Worm (Caenorhabditis elegans) whole organism, late embryonic: ENCODE measurements around the gene czw-1.

Experiments used
- K02D7.2 ChIP-seq: sonication (generic microtip); optimal IDR thresholded peaks from 2 replicates; lab custom pipeline; 2017; ENCODE audit warnings: mild to moderate bottlenecking, missing genetic modification characterization, missing compliant biosample characterization
- T23F11.4 ChIP-seq: fragments of 200-800 bp; sonication (Bioruptor generic); optimal IDR thresholded peaks from 2 replicates; lab custom pipeline; 2018; ENCODE audit warnings: mild to moderate bottlenecking, missing genetic modification characterization, missing compliant biosample characterization
- ama-1 ChIP-seq: fragments of 150-350 bp; optimal IDR thresholded peaks from 2 replicates; lab custom pipeline; 2014
- ceh-18 ChIP-seq: sonication (generic microtip); optimal IDR thresholded peaks from 2 replicates; lab custom pipeline; 2016; ENCODE audit warnings: missing genetic modification characterization, missing compliant biosample characterization
- ceh-24 ChIP-seq: sonication (generic microtip); optimal IDR thresholded peaks from 2 replicates; lab custom pipeline; 2016; ENCODE audit warnings: mild to moderate bottlenecking, missing genetic modification characterization, missing compliant biosample characterization
- ceh-31 ChIP-seq: sonication (generic microtip); optimal IDR thresholded peaks from 2 replicates; lab custom pipeline; 2016; ENCODE audit warnings: missing genetic modification characterization, missing compliant biosample characterization
- ceh-34 ChIP-seq: sonication (generic microtip); optimal IDR thresholded peaks from 2 replicates; lab custom pipeline; 2016; ENCODE audit warnings: mild to moderate bottlenecking, missing genetic modification characterization, missing compliant biosample characterization
- ceh-9 ChIP-seq: sonication (generic microtip); optimal IDR thresholded peaks from 2 replicates; lab custom pipeline; 2016; ENCODE audit warnings: mild to moderate bottlenecking, missing genetic modification characterization, inconsistent platforms, missing compliant biosample characterization
- che-1 ChIP-seq: sonication (generic microtip); optimal IDR thresholded peaks from 2 replicates; lab custom pipeline; 2016; ENCODE audit warnings: mild to moderate bottlenecking, missing genetic modification characterization, missing compliant biosample characterization
- dmd-4 ChIP-seq: sonication (generic microtip); optimal IDR thresholded peaks from 2 replicates; lab custom pipeline; 2016; ENCODE audit warnings: borderline replicate concordance, missing genetic modification characterization, missing compliant biosample characterization
- dve-1 ChIP-seq: sonication (generic microtip); optimal IDR thresholded peaks from 2 replicates; lab custom pipeline; 2017; ENCODE audit warnings: antibody characterized with exemption, mild to moderate bottlenecking, missing genetic modification characterization, missing compliant biosample characterization
- elt-4 ChIP-seq: sonication (generic microtip); optimal IDR thresholded peaks from 2 replicates; lab custom pipeline; 2016; ENCODE audit warnings: missing genetic modification characterization, missing compliant biosample characterization
- eyg-1 ChIP-seq: sonication (generic microtip); optimal IDR thresholded peaks from 2 replicates; lab custom pipeline; 2016; ENCODE audit warnings: missing genotype, missing genetic modification characterization, missing compliant biosample characterization
- fax-1 ChIP-seq: sonication (generic microtip); optimal IDR thresholded peaks from 2 replicates; lab custom pipeline; 2016; ENCODE audit warnings: missing genotype, missing genetic modification characterization, missing compliant biosample characterization
- fkh-10 ChIP-seq: fragments of 150-350 bp; optimal IDR thresholded peaks from 2 replicates; lab custom pipeline; 2014; ENCODE audit warnings: missing biosample characterization, missing genetic modification reagents, missing genetic modification characterization
- gmeb-2 ChIP-seq: sonication (generic microtip); optimal IDR thresholded peaks from 2 replicates; lab custom pipeline; 2016; ENCODE audit warnings: missing genetic modification characterization, inconsistent platforms, missing compliant biosample characterization
- hlh-13 ChIP-seq: fragments of 200-800 bp; sonication (Bioruptor generic); optimal IDR thresholded peaks from 2 replicates; lab custom pipeline; 2018; ENCODE audit warnings: mild to moderate bottlenecking, missing genetic modification characterization, missing compliant biosample characterization
- hlh-30 ChIP-seq: sonication (generic microtip); optimal IDR thresholded peaks from 2 replicates; lab custom pipeline; 2017; ENCODE audit warnings: antibody characterized with exemption, missing genetic modification characterization, missing compliant biosample characterization; ENCODE audit not compliant: insufficient read depth
- hlh-6 ChIP-seq: sonication (generic microtip); optimal IDR thresholded peaks from 2 replicates; lab custom pipeline; 2016; ENCODE audit warnings: missing genotype, missing genetic modification characterization, missing compliant biosample characterization
- lin-11 ChIP-seq: fragments of 200-800 bp; sonication (Bioruptor generic); optimal IDR thresholded peaks from 2 replicates; lab custom pipeline; 2018; ENCODE audit warnings: mild to moderate bottlenecking, missing genetic modification characterization, missing compliant biosample characterization
- madf-2 ChIP-seq: sonication (generic microtip); optimal IDR thresholded peaks from 2 replicates; lab custom pipeline; 2017; ENCODE audit warnings: missing genetic modification characterization, missing compliant biosample characterization
- mec-3 ChIP-seq: sonication (generic microtip); optimal IDR thresholded peaks from 2 replicates; lab custom pipeline; 2016; ENCODE audit warnings: borderline replicate concordance, missing genetic modification characterization, missing compliant biosample characterization
- nfya-1 ChIP-seq: sonication (generic microtip); optimal IDR thresholded peaks from 2 replicates; lab custom pipeline; 2017; ENCODE audit warnings: missing genetic modification characterization, mild to moderate bottlenecking, missing compliant biosample characterization, antibody characterized with exemption, moderate library complexity
- nhr-11 ChIP-seq: fragments of 150-350 bp; optimal IDR thresholded peaks from 2 replicates; lab custom pipeline; 2014; ENCODE audit warnings: missing biosample characterization, missing genetic modification characterization
- npax-4 ChIP-seq: sonication (generic microtip); optimal IDR thresholded peaks from 2 replicates; lab custom pipeline; 2016; ENCODE audit warnings: missing genetic modification characterization, missing compliant biosample characterization
- odd-2 ChIP-seq: sonication (generic microtip); optimal IDR thresholded peaks from 2 replicates; lab custom pipeline; 2017; ENCODE audit warnings: antibody characterized with exemption, mild to moderate bottlenecking, missing genetic modification characterization, missing compliant biosample characterization
- pag-3 ChIP-seq: sonication (generic microtip); optimal IDR thresholded peaks from 2 replicates; lab custom pipeline; 2016; ENCODE audit warnings: missing compliant biosample characterization, missing genetic modification characterization, borderline replicate concordance
- pha-4 ChIP-seq: fragments of 150-350 bp; optimal IDR thresholded peaks from 2 replicates; lab custom pipeline; 2018; ENCODE audit warnings: missing biosample characterization, missing genetic modification reagents, missing genetic modification characterization
- pqm-1 ChIP-seq: sonication (generic microtip); optimal IDR thresholded peaks from 2 replicates; lab custom pipeline; 2016; ENCODE audit warnings: missing genetic modification characterization, missing compliant biosample characterization
- ref-2 ChIP-seq: sonication (generic microtip); optimal IDR thresholded peaks from 2 replicates; lab custom pipeline; 2016; ENCODE audit warnings: missing genetic modification characterization, missing compliant biosample characterization
- rnt-1 ChIP-seq: sonication (generic microtip); optimal IDR thresholded peaks from 2 replicates; lab custom pipeline; 2016; ENCODE audit warnings: missing genetic modification characterization, missing compliant biosample characterization
- sox-2 ChIP-seq: fragments of 200-800 bp; sonication (Bioruptor generic); IDR thresholded peaks from 2 replicates; pipeline ENCODE4 v1.3.6; 2022; ENCODE audit warnings: missing genetic modification reagents, missing genetic modification characterization, missing compliant biosample characterization
- tbx-2 ChIP-seq: sonication (generic microtip); optimal IDR thresholded peaks from 2 replicates; lab custom pipeline; 2016; ENCODE audit warnings: missing genetic modification characterization, missing compliant biosample characterization
- unc-3 ChIP-seq, 2 experiments: fragments of 200-800 bp in 1 of 2; sonication (Bioruptor generic) in 1 of 2; sonication (generic microtip) in 1 of 2; conservative IDR thresholded peaks in 1 of 2; optimal IDR thresholded peaks in 1 of 2; 2 replicates each; pipeline versions ENCODE4 v1.3.6 to Lab custom; 2016 to 2022; ENCODE audit warnings: missing compliant biosample characterization in 2 of 2, missing genetic modification characterization in 2 of 2, missing genetic modification reagents in 1 of 2
- unc-42 ChIP-seq: sonication (generic microtip); optimal IDR thresholded peaks from 2 replicates; lab custom pipeline; 2016; ENCODE audit warnings: missing genotype, missing genetic modification characterization, missing compliant biosample characterization
- unc-86 ChIP-seq: sonication (generic microtip); optimal IDR thresholded peaks from 2 replicates; lab custom pipeline; 2016; ENCODE audit warnings: missing genetic modification characterization, missing compliant biosample characterization
- ztf-16 ChIP-seq: sonication (generic microtip); optimal IDR thresholded peaks from 2 replicates; lab custom pipeline; 2017; ENCODE audit warnings: missing genetic modification characterization, missing compliant biosample characterization

Gene czw-1

ce11 chrIV:7924975-7925828, 21.4 kb downstream of the czw-1 start:
- no peak for TF ChIP-seq ceh-34
- no peak for TF ChIP-seq ref-2 (tag; lab: Kevin White, UChicago)
- no peak for TF ChIP-seq madf-2 (tag; lab: Kevin White, UChicago)
- TF ChIP-seq dmd-4 (tag; lab: Kevin White, UChicago) = no peak
- no peak for TF ChIP-seq ztf-16 (tag; lab: Kevin White, UChicago)
- peak; percentile 51 for TF ChIP-seq elt-4 (tag; lab: Kevin White, UChicago)
- no peak for TF ChIP-seq npax-4 (tag; lab: Kevin White, UChicago)
- peak; percentile 9 for TF ChIP-seq ama-1 (lab: Kevin White, UChicago)
- no peak for TF ChIP-seq hlh-6

- no peak for TF ChIP-seq gmeb-2
- TF ChIP-seq ceh-34 = no peak
- no peak for TF ChIP-seq hlh-13 (GFP tag; lab: Kevin White, UChicago)
- TF ChIP-seq dve-1 (tag; lab: Kevin White, UChicago) = no peak
- TF ChIP-seq hlh-30 (tag; lab: Kevin White, UChicago) = peak; percentile 3
- TF ChIP-seq ceh-24 (tag; lab: Kevin White, UChicago) = no peak
- TF ChIP-seq unc-86 (tag; lab: Kevin White, UChicago) = no peak
- TF ChIP-seq tbx-2 (tag; lab: Kevin White, UChicago) = no peak
- TF ChIP-seq ceh-31 (tag; lab: Kevin White, UChicago) = peak; percentile 14
- TF ChIP-seq eyg-1 = no peak
- no peak for TF ChIP-seq odd-2 (tag; lab: Kevin White, UChicago)
- no peak for TF ChIP-seq ztf-16 (tag; lab: Kevin White, UChicago)
- TF ChIP-seq ceh-9 (tag; lab: Kevin White, UChicago) = no peak
- TF ChIP-seq sox-2 (GFP tag; lab: Robert Waterston, UW) = no peak
- no peak for TF ChIP-seq mec-3
- TF ChIP-seq pqm-1 (tag; lab: Kevin White, UChicago) = no peak
- no peak for TF ChIP-seq fkh-10 (GFP tag; lab: Kevin White, UChicago)
- TF ChIP-seq fax-1 (tag; lab: Kevin White, UChicago) = no peak
- TF ChIP-seq lin-11 = no peak
- TF ChIP-seq unc-42 (tag; lab: Kevin White, UChicago) = peak; percentile 51
- TF ChIP-seq, all 69 proteins: peak for 3
Observed at ce11 chrIV:7923982-7924480, 22.6 kb downstream of the czw-1 start, which contains the start of the genes xpo-3 and C49H3.3. Gene xpo-3, minus strand, starts transcription at chrIV:7924032. Gene C49H3.3, plus strand, starts transcription at chrIV:7924350.

- no peak for TF ChIP-seq gmeb-2
- no peak for TF ChIP-seq fkh-10 (GFP tag; lab: Kevin White, UChicago)
- TF ChIP-seq K02D7.2 (tag; lab: Kevin White, UChicago) = no peak
Observed at ce11 chrIV:7920126-7920525, 26.5 kb downstream of the czw-1 start, which contains the start of gene C49H3.16. Gene C49H3.16, plus strand, starts transcription at chrIV:7920426.

DNA sequence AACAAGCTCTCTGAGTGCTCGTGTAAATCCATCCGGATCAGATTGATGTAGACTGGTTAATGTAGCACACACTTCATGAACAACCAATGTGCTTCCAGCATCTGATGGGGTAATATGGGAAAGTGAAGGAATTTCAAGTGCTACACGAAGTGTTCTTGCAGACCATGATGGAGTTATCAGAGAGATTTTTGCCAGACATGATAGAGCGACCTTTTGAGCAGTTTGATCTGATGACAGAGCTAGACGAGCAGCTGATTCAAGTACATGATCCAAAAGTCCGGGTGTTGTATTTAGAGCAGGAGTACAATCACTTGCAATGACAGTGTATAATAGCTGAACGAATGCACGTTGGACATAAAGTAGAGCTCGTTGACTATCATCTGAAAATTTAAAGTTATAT, 28.7 kb downstream of the czw-1 start:
- no peak for TF ChIP-seq pag-3 (tag; lab: Kevin White, UChicago)
- TF ChIP-seq che-1 (tag; lab: Kevin White, UChicago) = no peak
- TF ChIP-seq hlh-6 = no peak
- no peak for TF ChIP-seq ztf-16 (tag; lab: Kevin White, UChicago)
- TF ChIP-seq madf-2 (tag; lab: Kevin White, UChicago) = no peak
- no peak for TF ChIP-seq unc-86 (tag; lab: Kevin White, UChicago)
- no peak for TF ChIP-seq ceh-34
- no peak for TF ChIP-seq nhr-11 (tag; lab: Kevin White, UChicago)
- no peak for TF ChIP-seq tbx-2 (tag; lab: Kevin White, UChicago)
- no peak for TF ChIP-seq ceh-24 (tag; lab: Kevin White, UChicago)
- TF ChIP-seq pqm-1 (tag; lab: Kevin White, UChicago) = no peak
- TF ChIP-seq rnt-1 (tag; lab: Kevin White, UChicago) = no peak
- no peak for TF ChIP-seq T23F11.4 (GFP tag; lab: Kevin White, UChicago)
- no peak for TF ChIP-seq unc-3 (GFP tag; conservative IDR thresholded peaks at IDR 0.05; lab: Robert Waterston, UW)
- no peak for TF ChIP-seq unc-3 (tag; optimal IDR thresholded peaks at IDR 0.05; lab: Kevin White, UChicago)
- no peak for TF ChIP-seq pha-4 (tag; lab: Kevin White, UChicago)
- no peak for TF ChIP-seq eyg-1
- no peak for TF ChIP-seq sox-2 (GFP tag; lab: Robert Waterston, UW)
- TF ChIP-seq nfya-1 = no peak
- no peak for TF ChIP-seq ceh-18 (tag; lab: Kevin White, UChicago)
